Fruit fly (Drosophila melanogaster) S2 (cell line): ENCODE data around the gene Usp32.

Experiments used
- CG8478 ChIP-seq: fragments of >200 bp; optimal IDR thresholded peaks from 2 replicates; lab custom pipeline; 2018
- CTCF ChIP-seq, 2 experiments: fragments of >200 bp; optimal IDR thresholded peaks; 2 replicates each; lab custom pipeline; 2018

DNA sequence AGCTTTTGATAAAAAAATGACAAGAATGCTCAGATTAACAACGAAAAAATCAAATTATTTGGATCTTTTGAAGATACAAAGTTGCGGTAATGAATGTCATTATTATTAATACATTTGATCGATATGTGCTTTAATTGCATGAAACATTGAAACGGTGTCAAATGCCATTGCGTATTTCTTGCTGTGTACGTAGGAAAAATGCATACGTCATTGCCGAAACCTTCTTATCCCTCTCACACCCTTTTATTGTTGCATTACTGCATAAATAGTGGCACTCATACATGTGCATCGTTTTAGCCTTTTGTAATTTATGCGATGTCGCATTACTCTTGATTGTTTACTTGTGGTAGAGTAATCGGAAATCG is 36.7 kb downstream of the Usp32 start:
- TF ChIP-seq CTCF (optimal IDR thresholded peaks at IDR 0.05; lab: Kevin White, UChicago) (no peak), CG8478 (no peak)
